Worm (Caenorhabditis elegans) whole organism, L2 larva: ENCODE results near the gene sre-39.

Experiments
- C34F6.9 ChIP-seq: fragments of 150-350 bp; optimal IDR thresholded peaks from 2 replicates; lab custom pipeline; 2014; ENCODE audit warnings: missing biosample characterization, missing genetic modification characterization
- F13H6.1 ChIP-seq: sonication (generic microtip); optimal IDR thresholded peaks from 2 replicates; lab custom pipeline; 2016; ENCODE audit warnings: missing genetic modification characterization, missing compliant biosample characterization
- R02D3.7 ChIP-seq: fragments of 150-350 bp; optimal IDR thresholded peaks from 2 replicates; lab custom pipeline; 2014; ENCODE audit warnings: missing biosample characterization, missing genetic modification characterization
- Y55F3AM.14 ChIP-seq: fragments of 200-800 bp; sonication (Bioruptor generic); optimal IDR thresholded peaks from 2 replicates; lab custom pipeline; 2018; ENCODE audit warnings: mild to moderate bottlenecking, missing genetic modification characterization, missing compliant biosample characterization
- ZK546.5 ChIP-seq: sonication (generic microtip); optimal IDR thresholded peaks from 2 replicates; lab custom pipeline; 2017; ENCODE audit warnings: missing biosample characterization, missing genetic modification characterization
- alr-1 ChIP-seq: fragments of 150-350 bp; optimal IDR thresholded peaks from 2 replicates; lab custom pipeline; 2014; ENCODE audit warnings: missing biosample characterization, missing genetic modification characterization
- aly-2 ChIP-seq: fragments of 150-350 bp; optimal IDR thresholded peaks from 2 replicates; lab custom pipeline; 2014; ENCODE audit warnings: missing biosample characterization, missing genetic modification characterization
- ama-1 ChIP-seq: fragments of 150-350 bp; optimal IDR thresholded peaks from 2 replicates; lab custom pipeline; 2018; ENCODE audit warnings: inconsistent platforms
- ceh-16 ChIP-seq: fragments of 150-350 bp; optimal IDR thresholded peaks from 2 replicates; lab custom pipeline; 2014; ENCODE audit warnings: missing biosample characterization, missing genetic modification characterization
- ceh-82 ChIP-seq: fragments of 150-350 bp; optimal IDR thresholded peaks from 2 replicates; lab custom pipeline; 2014; ENCODE audit warnings: missing biosample characterization, missing genetic modification characterization
- crh-2 ChIP-seq: sonication (generic microtip); optimal IDR thresholded peaks from 2 replicates; lab custom pipeline; 2017; ENCODE audit warnings: missing biosample characterization, missing genetic modification characterization
- dmd-4 ChIP-seq: sonication (generic microtip); optimal IDR thresholded peaks from 2 replicates; lab custom pipeline; 2017; ENCODE audit warnings: missing biosample characterization, missing genetic modification characterization
- egl-27 ChIP-seq: sonication (generic microtip); optimal IDR thresholded peaks from 3 replicates; lab custom pipeline; 2017; ENCODE audit warnings: missing biosample characterization, missing genetic modification reagents, missing genetic modification characterization
- elt-1 ChIP-seq: fragments of 150-350 bp; optimal IDR thresholded peaks from 2 replicates; lab custom pipeline; 2014; ENCODE audit warnings: missing biosample characterization, missing genetic modification characterization
- elt-3 ChIP-seq: sonication (generic microtip); optimal IDR thresholded peaks from 2 replicates; lab custom pipeline; 2017; ENCODE audit warnings: missing biosample characterization, missing genetic modification characterization
- fos-1 ChIP-seq: fragments of 150-350 bp; optimal IDR thresholded peaks from 2 replicates; lab custom pipeline; 2014; ENCODE audit warnings: missing biosample characterization, missing genetic modification characterization
- gmeb-1 ChIP-seq: fragments of 150-350 bp; optimal IDR thresholded peaks from 2 replicates; lab custom pipeline; 2014; ENCODE audit warnings: missing biosample characterization, missing genetic modification characterization
- lin-13 ChIP-seq: fragments of 150-350 bp; optimal IDR thresholded peaks from 2 replicates; lab custom pipeline; 2014; ENCODE audit warnings: missing biosample characterization, missing genetic modification reagents, missing genetic modification characterization
- lin-39 ChIP-seq: fragments of 150-350 bp; optimal IDR thresholded peaks from 2 replicates; lab custom pipeline; 2014; ENCODE audit warnings: missing biosample characterization, missing genetic modification reagents, missing genetic modification characterization
- lsy-2 ChIP-seq, 2 experiments: fragments of 150-350 bp in 1 of 2; sonication (generic microtip) in 1 of 2; optimal IDR thresholded peaks; 2 replicates each; lab custom pipeline; 2014 to 2017; ENCODE audit warnings: missing biosample characterization in 2 of 2, missing genetic modification characterization in 2 of 2
- mab-5 ChIP-seq: fragments of 150-350 bp; optimal IDR thresholded peaks from 2 replicates; lab custom pipeline; 2014; ENCODE audit warnings: missing biosample characterization, missing genetic modification characterization
- mbf-1 ChIP-seq: sonication (generic microtip); optimal IDR thresholded peaks from 2 replicates; lab custom pipeline; 2017; ENCODE audit warnings: missing biosample characterization, missing genetic modification characterization
- mdl-1 ChIP-seq, 2 experiments: fragments of 150-350 bp in 1 of 2; sonication (generic microtip) in 1 of 2; optimal IDR thresholded peaks; 2 replicates each; lab custom pipeline; 2017; ENCODE audit warnings: missing biosample characterization in 2 of 2, missing genetic modification characterization in 2 of 2
- nhr-10 ChIP-seq: sonication (generic microtip); optimal IDR thresholded peaks from 2 replicates; lab custom pipeline; 2017; ENCODE audit warnings: missing biosample characterization, missing genetic modification characterization
- nhr-11 ChIP-seq: fragments of 150-350 bp; optimal IDR thresholded peaks from 2 replicates; lab custom pipeline; 2014; ENCODE audit warnings: missing biosample characterization, missing genetic modification characterization
- nhr-12 ChIP-seq: fragments of 150-350 bp; optimal IDR thresholded peaks from 2 replicates; lab custom pipeline; 2014; ENCODE audit warnings: missing biosample characterization, missing genetic modification characterization
- nhr-21 ChIP-seq: fragments of 150-350 bp; optimal IDR thresholded peaks from 2 replicates; lab custom pipeline; 2014; ENCODE audit warnings: missing biosample characterization, missing genetic modification characterization
- nhr-23 ChIP-seq: fragments of 150-350 bp; optimal IDR thresholded peaks from 2 replicates; lab custom pipeline; 2014; ENCODE audit warnings: missing biosample characterization, missing genetic modification reagents, missing genetic modification characterization
- nhr-237 ChIP-seq: fragments of 150-350 bp; optimal IDR thresholded peaks from 2 replicates; lab custom pipeline; 2014; ENCODE audit warnings: missing biosample characterization, missing genetic modification characterization
- nhr-25 ChIP-seq: fragments of 150-350 bp; sonication (generic microtip); optimal IDR thresholded peaks from 3 replicates; lab custom pipeline; 2014; ENCODE audit warnings: missing biosample characterization, missing genetic modification characterization
- nhr-6 ChIP-seq: fragments of 150-350 bp; optimal IDR thresholded peaks from 2 replicates; lab custom pipeline; 2014; ENCODE audit warnings: missing biosample characterization, missing genetic modification characterization
- nhr-77 ChIP-seq: fragments of 150-350 bp; optimal IDR thresholded peaks from 2 replicates; lab custom pipeline; 2014; ENCODE audit warnings: missing biosample characterization, missing genetic modification characterization
- peb-1 ChIP-seq: fragments of 150-350 bp; optimal IDR thresholded peaks from 2 replicates; lab custom pipeline; 2014; ENCODE audit warnings: missing biosample characterization, missing genetic modification characterization
- sem-4 ChIP-seq: fragments of 150-350 bp; optimal IDR thresholded peaks from 2 replicates; lab custom pipeline; 2014; ENCODE audit warnings: missing biosample characterization, missing genetic modification reagents, missing genetic modification characterization
- skn-1 ChIP-seq: sonication (generic microtip); optimal IDR thresholded peaks from 2 replicates; lab custom pipeline; 2017; ENCODE audit warnings: missing biosample characterization, missing genetic modification characterization
- sma-3 ChIP-seq: sonication (generic microtip); optimal IDR thresholded peaks from 2 replicates; lab custom pipeline; 2016; ENCODE audit warnings: missing genetic modification reagents, missing genetic modification characterization, missing compliant biosample characterization
- sma-9 ChIP-seq, 2 experiments: fragments of 150-350 bp in 1 of 2; sonication (generic microtip) in 1 of 2; optimal IDR thresholded peaks; 2 replicates each; lab custom pipeline; 2014 to 2016; ENCODE audit warnings: missing genetic modification characterization in 2 of 2, mild to moderate bottlenecking in 1 of 2, missing biosample characterization in 1 of 2, missing compliant biosample characterization in 1 of 2, missing genetic modification reagents in 1 of 2, moderate library complexity in 1 of 2
- snpc-4 ChIP-seq: fragments of 150-350 bp; optimal IDR thresholded peaks from 2 replicates; lab custom pipeline; 2014; ENCODE audit warnings: missing biosample characterization, missing genetic modification characterization
- unc-55 ChIP-seq: fragments of 150-350 bp; sonication (generic microtip); optimal IDR thresholded peaks from 3 replicates; lab custom pipeline; 2014; ENCODE audit warnings: missing biosample characterization, missing genetic modification reagents, missing genetic modification characterization
- unc-62 ChIP-seq: fragments of 150-350 bp; optimal IDR thresholded peaks from 2 replicates; lab custom pipeline; 2014; ENCODE audit warnings: missing biosample characterization, missing genetic modification reagents, missing genetic modification characterization
- zag-1 ChIP-seq: fragments of 150-350 bp; optimal IDR thresholded peaks from 2 replicates; lab custom pipeline; 2014; ENCODE audit warnings: missing biosample characterization, missing genetic modification characterization
- ztf-1 ChIP-seq: fragments of 200-800 bp; sonication (Bioruptor generic); conservative IDR thresholded peaks from 2 replicates; pipeline ENCODE4 v1.3.6; 2022; ENCODE audit warnings: missing genetic modification characterization, missing compliant biosample characterization
- ztf-11 ChIP-seq: sonication (generic microtip); optimal IDR thresholded peaks from 2 replicates; lab custom pipeline; 2017; ENCODE audit warnings: missing biosample characterization, missing genetic modification characterization
- ztf-4 ChIP-seq: fragments of 150-350 bp; optimal IDR thresholded peaks from 2 replicates; lab custom pipeline; 2014; ENCODE audit warnings: missing biosample characterization, missing genetic modification characterization

The sre-39 gene

ce11 chrII:4689477-4689876 is 2.4 kb downstream of the sre-39 start, which contains the start of gene F10G7.12:
TSS of gene F10G7.12 (plus strand) at chrII:4689777.
- TF ChIP-seq lsy-2 (tag; optimal IDR thresholded peaks at IDR 0.05; lab: Kevin White, UChicago), result no peak
- no peak for TF ChIP-seq ama-1 (lab: Kevin White, UChicago)
- TF ChIP-seq nhr-237 (tag; lab: Kevin White, UChicago), result no peak
- no peak for TF ChIP-seq peb-1 (tag; lab: Kevin White, UChicago)
- no peak for TF ChIP-seq ztf-11 (tag; lab: Kevin White, UChicago)
- TF ChIP-seq snpc-4 (tag; lab: Kevin White, UChicago), result no peak
- TF ChIP-seq sma-3, result no peak
- no peak for TF ChIP-seq R02D3.7
- no peak for TF ChIP-seq zag-1 (tag; lab: Kevin White, UChicago)
- TF ChIP-seq C34F6.9, result no peak
- no peak for TF ChIP-seq ZK546.5 (tag; lab: Kevin White, UChicago)

DNA sequence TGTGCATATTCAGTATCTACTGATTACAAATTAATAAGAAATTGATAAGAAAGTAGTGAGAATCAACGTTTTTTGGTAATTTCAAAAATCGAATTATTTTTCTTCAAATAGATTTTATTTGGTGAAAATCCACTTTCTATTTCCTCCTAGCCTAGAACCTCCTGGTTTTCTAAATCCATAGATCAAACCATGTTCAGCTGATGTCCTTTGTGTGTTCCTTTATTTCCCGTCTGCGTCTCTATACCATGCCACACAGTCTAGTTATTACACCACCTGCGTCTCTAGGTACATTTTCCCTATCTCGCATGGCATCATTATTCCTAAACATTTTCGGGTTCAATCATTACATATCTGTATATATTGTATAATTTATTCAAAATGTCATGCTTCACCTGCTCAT is 6.1 kb downstream of the sre-39 start, which contains the start of gene F10G7.5:
Gene F10G7.5 (plus strand): TSS at position 286 of the 400 bp plus-strand sequence.
- TF ChIP-seq C34F6.9, result peak; percentile 42
- TF ChIP-seq nhr-11, result no peak
- no peak for TF ChIP-seq aly-2 (tag; lab: Kevin White, UChicago)
- TF ChIP-seq elt-1 (tag; lab: Kevin White, UChicago), result no peak
- TF ChIP-seq nhr-23 (tag; lab: Kevin White, UChicago), result no peak
- TF ChIP-seq lsy-2 (tag; optimal IDR thresholded peaks at IDR 0.05; lab: Kevin White, UChicago), result peak in 1 of 2 experiments; percentile 60
- TF ChIP-seq mab-5 (tag; lab: Kevin White, UChicago), result no peak
- TF ChIP-seq F13H6.1, result peak; percentile 11
- TF ChIP-seq mbf-1 (tag; lab: Kevin White, UChicago), result no peak
- no peak for TF ChIP-seq sma-3
- TF ChIP-seq mdl-1 (tag; optimal IDR thresholded peaks at IDR 0.05; lab: Kevin White, UChicago), result peak in 1 of 2 experiments; percentile 8
- TF ChIP-seq Y55F3AM.14 (GFP tag; lab: Kevin White, UChicago), result no peak
- TF ChIP-seq nhr-25, result no peak
- TF ChIP-seq gmeb-1 (tag; lab: Kevin White, UChicago), result no peak
- TF ChIP-seq sma-9 (GFP tag; optimal IDR thresholded peaks at IDR 0.05; lab: Kevin White, UChicago), result peak; percentile 27
- no peak for TF ChIP-seq sma-9 (tag; optimal IDR thresholded peaks at IDR 0.05; lab: Kevin White, UChicago)
- TF ChIP-seq nhr-21 (tag; lab: Kevin White, UChicago), result no peak
- peak; percentile 17 for TF ChIP-seq crh-2
- peak; percentile 49 for TF ChIP-seq fos-1 (tag; lab: Kevin White, UChicago)

- TF ChIP-seq crh-2 (peak; percentile 1), ztf-1 (GFP tag; lab: Robert Waterston, UW) (no peak), elt-3 (tag; lab: Kevin White, UChicago) (no peak)
These were observed 9.0 kb downstream of the sre-39 start for ce11 chrII:4696055-4696454.

- TF ChIP-seq crh-2, result peak; percentile 84
- peak; percentile 33 for TF ChIP-seq egl-27 (tag; lab: Kevin White, UChicago)
- TF ChIP-seq dmd-4, result no peak
- TF ChIP-seq sma-9 (GFP tag; optimal IDR thresholded peaks at IDR 0.05; lab: Kevin White, UChicago), result peak; percentile 71
- no peak for TF ChIP-seq sma-9 (tag; optimal IDR thresholded peaks at IDR 0.05; lab: Kevin White, UChicago)
- TF ChIP-seq lin-13 (GFP tag; lab: Kevin White, UChicago), result peak; percentile 79
- TF ChIP-seq gmeb-1 (tag; lab: Kevin White, UChicago), result peak; percentile 91
- TF ChIP-seq nhr-11, result no peak
- TF ChIP-seq nhr-77 (tag; lab: Kevin White, UChicago), result no peak
- TF ChIP-seq elt-1 (tag; lab: Kevin White, UChicago), result no peak
- no peak for TF ChIP-seq aly-2 (tag; lab: Kevin White, UChicago)
- no peak for TF ChIP-seq ztf-4 (tag; lab: Kevin White, UChicago)
- TF ChIP-seq nhr-6 (tag; lab: Kevin White, UChicago), result no peak
- no peak for TF ChIP-seq nhr-23 (tag; lab: Kevin White, UChicago)
- TF ChIP-seq R02D3.7, result peak; percentile 20
- no peak for TF ChIP-seq ceh-16 (tag; lab: Kevin White, UChicago)
- TF ChIP-seq ama-1 (lab: Kevin White, UChicago), result no peak
- no peak for TF ChIP-seq ztf-11 (tag; lab: Kevin White, UChicago)
- no peak for TF ChIP-seq alr-1 (tag; lab: Kevin White, UChicago)
- TF ChIP-seq C34F6.9, result peak; percentile 85
- TF ChIP-seq lsy-2 (tag; optimal IDR thresholded peaks at IDR 0.05; lab: Kevin White, UChicago), result peak; percentile 98 to 99
- TF ChIP-seq mab-5 (tag; lab: Kevin White, UChicago), result peak; percentile 55
- TF ChIP-seq elt-3 (tag; lab: Kevin White, UChicago), result no peak
- TF ChIP-seq F13H6.1, result peak; percentile 25
- peak; percentile 43 for TF ChIP-seq fos-1 (tag; lab: Kevin White, UChicago)
- peak; percentile 98 for TF ChIP-seq skn-1 (tag; lab: Kevin White, UChicago)
- no peak for TF ChIP-seq unc-62
- TF ChIP-seq sem-4, result peak; percentile 4
- TF ChIP-seq mbf-1 (tag; lab: Kevin White, UChicago), result no peak
- TF ChIP-seq nhr-237 (tag; lab: Kevin White, UChicago), result no peak
- no peak for TF ChIP-seq peb-1 (tag; lab: Kevin White, UChicago)
- TF ChIP-seq ceh-82, result no peak
- no peak for TF ChIP-seq nhr-10 (tag; lab: Kevin White, UChicago)
- peak; percentile 95 for TF ChIP-seq unc-55 (GFP tag; lab: Kevin White, UChicago)
- no peak for TF ChIP-seq nhr-12 (tag; lab: Kevin White, UChicago)
- no peak for TF ChIP-seq zag-1 (tag; lab: Kevin White, UChicago)
- TF ChIP-seq ztf-1 (GFP tag; lab: Robert Waterston, UW), result no peak
- TF ChIP-seq lin-39 (tag; lab: Kevin White, UChicago), result no peak
- no peak for TF ChIP-seq mdl-1 (tag; optimal IDR thresholded peaks at IDR 0.05; lab: Kevin White, UChicago)
- peak; percentile 48 for TF ChIP-seq ZK546.5 (tag; lab: Kevin White, UChicago)
These were observed 11.3 kb downstream of the sre-39 start, which contains the start of the genes rpn-5 and scc-1 for ce11 chrII:4698266-4698771. TSS of gene rpn-5 (minus strand) at chrII:4698427. TSS of gene scc-1 (plus strand) at chrII:4698721.
